Worm (Caenorhabditis elegans) whole organism, L3 larva: ENCODE results near the gene ndx-9.

Source experiments
- ZK546.5 ChIP-seq: sonication (generic microtip); optimal IDR thresholded peaks from 2 replicates; lab custom pipeline; 2017; ENCODE audit warnings: missing biosample characterization, missing genetic modification characterization
- aly-2 ChIP-seq: fragments of 150-350 bp; optimal IDR thresholded peaks from 2 replicates; lab custom pipeline; 2014; ENCODE audit warnings: missing biosample characterization, missing genetic modification characterization
- ama-1 ChIP-seq: fragments of 150-350 bp; optimal IDR thresholded peaks from 2 replicates; lab custom pipeline; 2018
- ceh-16 ChIP-seq: sonication (generic microtip); optimal IDR thresholded peaks from 2 replicates; lab custom pipeline; 2017; ENCODE audit warnings: missing biosample characterization, missing genetic modification characterization
- ceh-28 ChIP-seq: fragments of 150-350 bp; optimal IDR thresholded peaks from 2 replicates; lab custom pipeline; 2014; ENCODE audit warnings: missing biosample characterization, missing genetic modification reagents, missing genetic modification characterization
- ceh-9 ChIP-seq: sonication (generic microtip); optimal IDR thresholded peaks from 2 replicates; lab custom pipeline; 2018; ENCODE audit warnings: missing biosample characterization, missing genetic modification characterization
- egl-27 ChIP-seq: sonication (generic microtip); optimal IDR thresholded peaks from 4 replicates; lab custom pipeline; 2017; ENCODE audit warnings: missing biosample characterization, missing genetic modification reagents, missing genetic modification characterization
- egl-5 ChIP-seq: fragments of 150-350 bp; optimal IDR thresholded peaks from 2 replicates; lab custom pipeline; 2017; ENCODE audit warnings: missing biosample characterization, missing genetic modification reagents, missing genetic modification characterization, inconsistent platforms
- elt-1 ChIP-seq: fragments of 150-350 bp; optimal IDR thresholded peaks from 2 replicates; lab custom pipeline; 2014; ENCODE audit warnings: missing biosample characterization, missing genetic modification characterization
- elt-2 ChIP-seq: sonication (generic microtip); optimal IDR thresholded peaks from 2 replicates; lab custom pipeline; 2016; ENCODE audit warnings: missing genetic modification reagents, mild to moderate bottlenecking, missing genetic modification characterization, missing compliant biosample characterization
- fkh-10 ChIP-seq: sonication (generic microtip); optimal IDR thresholded peaks from 2 replicates; lab custom pipeline; 2017; ENCODE audit warnings: missing biosample characterization, missing genetic modification reagents, missing genetic modification characterization
- fkh-2 ChIP-seq: fragments of 150-350 bp; optimal IDR thresholded peaks from 2 replicates; lab custom pipeline; 2014; ENCODE audit warnings: missing biosample characterization, missing genetic modification reagents, missing genetic modification characterization
- fos-1 ChIP-seq: fragments of 150-350 bp; optimal IDR thresholded peaks from 2 replicates; lab custom pipeline; 2014; ENCODE audit warnings: missing biosample characterization, missing genetic modification characterization
- hmg-11 ChIP-seq: sonication (generic microtip); optimal IDR thresholded peaks from 2 replicates; lab custom pipeline; 2016; ENCODE audit warnings: missing genetic modification characterization, missing compliant biosample characterization
- jun-1 ChIP-seq: fragments of 150-350 bp; optimal IDR thresholded peaks from 2 replicates; lab custom pipeline; 2014; ENCODE audit warnings: missing biosample characterization, missing genetic modification reagents, missing genetic modification characterization
- lin-15B ChIP-seq: fragments of 150-350 bp; optimal IDR thresholded peaks from 2 replicates; lab custom pipeline; 2014; ENCODE audit warnings: missing biosample characterization, missing genetic modification characterization
- lin-39 ChIP-seq: fragments of 150-350 bp; optimal IDR thresholded peaks from 2 replicates; lab custom pipeline; 2018; ENCODE audit warnings: missing biosample characterization, missing genetic modification reagents, missing genetic modification characterization
- lsy-12 ChIP-seq: sonication (generic microtip); optimal IDR thresholded peaks from 2 replicates; lab custom pipeline; 2016; ENCODE audit warnings: mild to moderate bottlenecking, missing genetic modification characterization, missing compliant biosample characterization
- mdl-1 ChIP-seq: fragments of 150-350 bp; optimal IDR thresholded peaks from 2 replicates; lab custom pipeline; 2014; ENCODE audit warnings: missing biosample characterization, missing genetic modification characterization
- nfya-1 ChIP-seq: sonication (generic microtip); optimal IDR thresholded peaks from 2 replicates; lab custom pipeline; 2017; ENCODE audit warnings: missing genetic modification characterization, mild to moderate bottlenecking, missing compliant biosample characterization, antibody characterized with exemption, moderate library complexity; ENCODE audit not compliant: insufficient read depth
- nhr-11 ChIP-seq: fragments of 150-350 bp; optimal IDR thresholded peaks from 2 replicates; lab custom pipeline; 2014; ENCODE audit warnings: missing biosample characterization, missing genetic modification characterization
- nhr-12 ChIP-seq: fragments of 150-350 bp; optimal IDR thresholded peaks from 2 replicates; lab custom pipeline; 2014; ENCODE audit warnings: missing biosample characterization, missing genetic modification characterization
- nhr-23 ChIP-seq: fragments of 150-350 bp; optimal IDR thresholded peaks from 2 replicates; lab custom pipeline; 2014; ENCODE audit warnings: missing biosample characterization, missing genetic modification reagents, missing genetic modification characterization
- nhr-237 ChIP-seq: fragments of 150-350 bp; optimal IDR thresholded peaks from 2 replicates; lab custom pipeline; 2014; ENCODE audit warnings: missing biosample characterization, missing genetic modification characterization
- nhr-25 ChIP-seq: sonication (generic microtip); optimal IDR thresholded peaks from 2 replicates; lab custom pipeline; 2017; ENCODE audit warnings: missing biosample characterization, missing genetic modification characterization
- nhr-28 ChIP-seq: fragments of 150-350 bp; optimal IDR thresholded peaks from 2 replicates; lab custom pipeline; 2014; ENCODE audit warnings: missing biosample characterization, missing genetic modification characterization
- nhr-43 ChIP-seq: sonication (generic microtip); optimal IDR thresholded peaks from 2 replicates; lab custom pipeline; 2016; ENCODE audit warnings: mild to moderate bottlenecking, missing genetic modification characterization, missing compliant biosample characterization; ENCODE audit not compliant: poor library complexity, severe bottlenecking
- nhr-67 ChIP-seq: fragments of 150-350 bp; optimal IDR thresholded peaks from 2 replicates; lab custom pipeline; 2014; ENCODE audit warnings: missing biosample characterization, missing genetic modification characterization
- nhr-77 ChIP-seq: fragments of 150-350 bp; optimal IDR thresholded peaks from 2 replicates; lab custom pipeline; 2014; ENCODE audit warnings: missing biosample characterization, missing genetic modification characterization
- pha-4 ChIP-seq: fragments of 150-350 bp; optimal IDR thresholded peaks from 2 replicates; lab custom pipeline; 2014; ENCODE audit warnings: missing biosample characterization, missing genetic modification reagents, missing genetic modification characterization
- pqm-1 ChIP-seq: fragments of 150-350 bp; optimal IDR thresholded peaks from 2 replicates; lab custom pipeline; 2017; ENCODE audit warnings: missing biosample characterization, missing genetic modification characterization, inconsistent platforms
- sea-2 ChIP-seq: fragments of 150-350 bp; sonication (generic microtip); optimal IDR thresholded peaks from 4 replicates; lab custom pipeline; 2014; ENCODE audit warnings: missing biosample characterization, missing genetic modification reagents, missing genetic modification characterization
- skn-1 ChIP-seq: fragments of 150-350 bp; optimal IDR thresholded peaks from 2 replicates; lab custom pipeline; 2014; ENCODE audit warnings: missing biosample characterization, missing genetic modification characterization
- tbx-2 ChIP-seq: sonication (generic microtip); optimal IDR thresholded peaks from 2 replicates; lab custom pipeline; 2016; ENCODE audit warnings: mild to moderate bottlenecking, missing genetic modification characterization, missing compliant biosample characterization
- unc-39 ChIP-seq: sonication (generic microtip); optimal IDR thresholded peaks from 4 replicates; lab custom pipeline; 2017; ENCODE audit warnings: missing biosample characterization, missing genetic modification characterization
- ztf-11 ChIP-seq: fragments of 150-350 bp; optimal IDR thresholded peaks from 2 replicates; lab custom pipeline; 2014; ENCODE audit warnings: missing biosample characterization, missing genetic modification characterization

The ndx-9 gene

DNA sequence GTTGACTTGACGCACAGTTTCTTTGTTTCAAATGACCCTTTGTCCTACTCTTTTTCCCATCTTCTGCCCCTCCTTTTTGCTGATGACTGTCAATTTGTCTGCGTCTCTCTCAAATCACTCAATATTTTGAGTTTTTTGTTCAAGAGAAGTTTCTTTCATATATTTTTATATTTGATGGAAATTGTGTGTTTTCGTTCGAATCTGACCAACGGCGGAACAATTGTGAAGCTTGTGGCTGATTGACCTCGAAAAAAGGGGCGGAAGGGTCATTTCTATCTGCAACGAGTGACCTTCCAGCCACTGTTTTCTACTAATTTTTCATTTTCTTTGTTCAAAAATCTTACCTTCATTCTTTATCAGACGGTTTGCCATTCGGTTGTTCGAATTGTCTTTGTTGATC is 33.2 kb downstream of the ndx-9 start:
- TF ChIP-seq nhr-67 (tag; lab: Kevin White, UChicago), result no peak
- TF ChIP-seq skn-1 (tag; lab: Kevin White, UChicago), result no peak
- TF ChIP-seq nhr-25 (tag; lab: Kevin White, UChicago), result peak; percentile 61
- no peak for TF ChIP-seq egl-27
- TF ChIP-seq ZK546.5 (tag; lab: Kevin White, UChicago), result no peak

DNA sequence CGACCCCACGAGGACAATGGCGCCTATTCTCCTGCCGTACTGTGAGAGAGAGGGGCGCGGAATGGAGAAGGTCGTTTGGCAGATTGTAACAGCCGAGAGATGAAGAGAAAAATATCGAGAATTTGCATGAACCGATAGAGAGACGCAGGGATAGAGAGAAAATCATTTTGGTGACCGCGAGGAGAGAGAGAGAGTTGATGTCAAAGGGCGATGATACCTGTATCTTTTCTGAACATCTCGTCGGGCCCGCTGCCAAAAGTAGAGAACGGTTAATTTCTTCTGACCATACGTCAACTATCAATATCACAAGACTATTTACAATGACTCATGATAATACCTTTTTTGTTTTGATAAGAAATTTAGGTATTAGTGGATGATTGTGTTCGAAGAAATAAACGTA is 35.9 kb downstream of the ndx-9 start:
- peak; percentile 44 for TF ChIP-seq elt-2 (tag; lab: Kevin White, UChicago)
- no peak for TF ChIP-seq unc-39 (tag; lab: Kevin White, UChicago)
- TF ChIP-seq nhr-25 (tag; lab: Kevin White, UChicago), result peak; percentile 95
- no peak for TF ChIP-seq tbx-2 (tag; lab: Kevin White, UChicago)
- peak; percentile 24 for TF ChIP-seq nfya-1
- peak; percentile 36 for TF ChIP-seq ama-1 (lab: Kevin White, UChicago)
- TF ChIP-seq ceh-28 (tag; lab: Kevin White, UChicago), result peak; percentile 21
- peak; percentile 24 for TF ChIP-seq hmg-11 (tag; lab: Kevin White, UChicago)
- peak; percentile 46 for TF ChIP-seq nhr-23 (tag; lab: Kevin White, UChicago)
- no peak for TF ChIP-seq sea-2 (GFP tag; lab: Kevin White, UChicago)
- TF ChIP-seq elt-1 (tag; lab: Kevin White, UChicago), result peak; percentile 73
- TF ChIP-seq mdl-1 (tag; lab: Kevin White, UChicago), result peak; percentile 53
- peak; percentile 61 for TF ChIP-seq nhr-43 (tag; lab: Kevin White, UChicago)
- peak; percentile 55 for TF ChIP-seq pha-4 (tag; lab: Kevin White, UChicago)
- TF ChIP-seq pqm-1 (tag; lab: Kevin White, UChicago), result peak; percentile 22
- TF ChIP-seq lin-39 (tag; lab: Kevin White, UChicago), result no peak
- TF ChIP-seq nhr-28 (tag; lab: Kevin White, UChicago), result no peak

DNA sequence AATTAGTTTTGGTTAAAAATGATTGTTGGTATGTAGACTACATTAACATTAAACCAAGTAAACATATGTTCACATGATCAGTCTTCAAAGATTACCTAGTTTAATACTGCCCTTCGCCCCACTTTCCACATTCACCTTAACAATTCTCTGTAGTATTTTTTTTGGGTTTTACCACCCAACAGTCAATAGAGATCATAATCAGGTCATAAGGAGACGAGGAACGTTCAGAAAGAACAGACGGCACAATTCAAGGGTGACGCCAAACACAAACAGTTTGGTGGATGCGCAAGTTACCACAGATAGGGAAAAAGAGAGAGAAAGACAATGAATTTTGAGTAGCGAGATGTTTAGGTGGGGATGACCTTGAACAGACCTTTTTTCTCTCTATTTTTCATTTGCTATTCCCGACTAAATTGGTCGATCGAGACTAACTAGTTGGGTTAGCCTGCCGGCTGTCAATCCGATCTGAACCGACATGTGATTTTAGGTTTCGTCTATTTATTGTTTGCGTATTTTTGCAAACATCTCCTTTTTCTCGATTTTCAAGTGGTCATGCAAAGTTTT is 40.1 kb downstream of the ndx-9 start:
- TF ChIP-seq pha-4 (tag; lab: Kevin White, UChicago) (peak; percentile 59), ceh-16 (tag; lab: Kevin White, UChicago) (no peak), nhr-28 (tag; lab: Kevin White, UChicago) (no peak), elt-1 (tag; lab: Kevin White, UChicago) (no peak), nhr-77 (tag; lab: Kevin White, UChicago) (no peak), nhr-23 (tag; lab: Kevin White, UChicago) (peak; percentile 25), fkh-2 (tag; lab: Kevin White, UChicago) (no peak), lin-15B (tag; lab: Kevin White, UChicago) (no peak), tbx-2 (tag; lab: Kevin White, UChicago) (no peak), unc-39 (tag; lab: Kevin White, UChicago) (no peak), aly-2 (tag; lab: Kevin White, UChicago) (no peak), elt-2 (tag; lab: Kevin White, UChicago) (peak; percentile 14), nhr-25 (tag; lab: Kevin White, UChicago) (peak; percentile 69), nfya-1 (no peak)

DNA sequence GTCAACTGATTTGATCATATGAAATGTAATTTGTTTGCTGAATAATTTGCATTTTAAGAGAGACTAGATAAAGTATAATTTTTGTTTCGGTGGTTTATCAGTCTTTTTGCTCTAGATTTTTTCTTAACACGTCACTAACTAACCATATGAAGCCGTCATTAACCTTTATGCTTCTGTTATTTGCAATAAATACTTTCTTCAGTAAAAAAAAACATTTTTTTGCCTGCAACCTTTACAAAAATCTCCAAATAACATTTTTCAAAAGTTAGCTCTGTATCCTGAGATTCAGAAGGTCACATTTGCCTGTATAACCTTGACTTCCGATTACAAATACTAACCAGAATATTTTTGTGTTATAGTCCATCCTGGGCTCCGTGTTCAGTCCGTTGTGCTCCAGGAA is 41.1 kb downstream of the ndx-9 start:
- TF ChIP-seq lsy-12 (tag; lab: Kevin White, UChicago), result no peak
- TF ChIP-seq sea-2 (GFP tag; lab: Kevin White, UChicago), result no peak
- TF ChIP-seq ceh-16 (tag; lab: Kevin White, UChicago), result no peak
- no peak for TF ChIP-seq nhr-237
- TF ChIP-seq fkh-10 (GFP tag; lab: Kevin White, UChicago), result no peak

DNA sequence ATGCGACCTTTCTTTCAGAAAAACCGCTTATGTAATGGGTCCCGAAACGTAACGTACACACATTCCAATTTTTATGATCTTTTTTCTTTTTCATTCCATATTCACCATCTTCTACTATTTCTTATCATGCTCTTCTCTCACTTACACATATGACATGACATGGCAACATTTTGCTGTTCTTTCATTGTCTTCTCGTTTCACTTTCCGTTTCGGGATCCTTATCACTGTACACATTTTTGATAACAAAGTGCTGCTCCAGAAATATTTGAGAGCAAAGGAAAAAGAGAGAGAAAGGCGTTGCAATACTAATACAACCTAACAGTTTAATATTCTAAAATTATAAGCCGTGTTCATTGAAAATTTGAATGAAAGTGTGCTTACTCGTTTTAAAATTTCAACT is 41.5 kb downstream of the ndx-9 start:
- TF ChIP-seq egl-27 (no peak), pha-4 (tag; lab: Kevin White, UChicago) (peak; percentile 20), elt-2 (tag; lab: Kevin White, UChicago) (peak; percentile 97), pqm-1 (tag; lab: Kevin White, UChicago) (peak; percentile 83)

DNA sequence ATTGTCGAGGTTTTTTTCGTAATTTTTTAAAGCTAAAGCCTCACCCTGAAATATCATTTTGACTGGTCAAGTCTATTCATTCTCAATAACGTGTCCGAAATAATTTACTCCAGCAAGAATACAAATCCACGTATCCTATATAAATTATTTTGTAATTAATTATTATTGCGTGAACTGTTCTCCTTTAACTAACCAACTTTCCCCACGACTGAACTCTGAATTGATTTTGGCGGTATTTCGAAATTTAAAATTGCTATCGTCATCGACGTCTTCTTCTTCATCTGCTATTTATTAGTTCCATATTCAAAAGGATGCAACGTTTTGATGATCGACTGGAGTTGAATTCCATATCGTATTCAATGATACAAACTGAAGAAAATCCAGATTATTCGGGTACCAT is 45.5 kb downstream of the ndx-9 start, which contains the start of the genes aqp-3 and Y69E1A.8:
aqp-3 (minus strand) TSS at position 101 of the 400 bp plus-strand sequence.
Y69E1A.8 (plus strand) TSS at position 246 of the 400 bp plus-strand sequence.
- TF ChIP-seq fkh-10 (GFP tag; lab: Kevin White, UChicago) (no peak), fos-1 (no peak), nhr-28 (tag; lab: Kevin White, UChicago) (no peak), egl-5 (tag; lab: Kevin White, UChicago) (no peak), sea-2 (GFP tag; lab: Kevin White, UChicago) (no peak), ztf-11 (tag; lab: Kevin White, UChicago) (no peak), jun-1 (tag; lab: Kevin White, UChicago) (no peak), nhr-11 (tag; lab: Kevin White, UChicago) (no peak), nhr-12 (tag; lab: Kevin White, UChicago) (no peak), ceh-9 (tag; lab: Kevin White, UChicago) (no peak)
